Fruit fly (Drosophila melanogaster) whole organism, prepupa: ENCODE data around the gene CG3407.

Experiments used
- CG10631 ChIP-seq: fragments of 200-800 bp; sonication (Bioruptor generic); optimal IDR thresholded peaks from 2 replicates; lab custom pipeline; 2016; ENCODE audit warnings: missing biosample characterization, missing genetic modification characterization
- CG15336 ChIP-seq: fragments of 200-800 bp; sonication (Bioruptor generic); IDR thresholded peaks from 2 replicates; pipeline ENCODE4 v1.3.6; 2022; ENCODE audit warnings: missing biosample characterization, missing genetic modification characterization
- CG16779 ChIP-seq: fragments of 200-800 bp; sonication (Bioruptor generic); optimal IDR thresholded peaks from 3 replicates; lab custom pipeline; 2017; ENCODE audit warnings: missing biosample characterization, mild to moderate bottlenecking, missing genetic modification characterization
- CG3919 ChIP-seq: fragments of 200-800 bp; sonication (Bioruptor generic); optimal IDR thresholded peaks from 3 replicates; lab custom pipeline; 2016; ENCODE audit warnings: missing biosample characterization, missing genetic modification characterization
- CG6276 ChIP-seq: fragments of 200-800 bp; sonication (Bioruptor generic); optimal IDR thresholded peaks from 2 replicates; lab custom pipeline; 2017; ENCODE audit warnings: missing biosample characterization, mild to moderate bottlenecking, missing genetic modification characterization
- CG7368 ChIP-seq: fragments of 200-800 bp; sonication (Bioruptor generic); optimal IDR thresholded peaks from 3 replicates; lab custom pipeline; 2016; ENCODE audit warnings: missing biosample characterization, missing genetic modification characterization
- Ets96B ChIP-seq: fragments of 200-800 bp; optimal IDR thresholded peaks from 2 replicates; lab custom pipeline; 2019; ENCODE audit warnings: missing biosample characterization, mild to moderate bottlenecking, missing genetic modification characterization, moderate library complexity
- Hr4 ChIP-seq: fragments of 200-800 bp; sonication (Bioruptor generic); optimal IDR thresholded peaks from 3 replicates; lab custom pipeline; 2016; ENCODE audit warnings: missing biosample characterization, missing genetic modification characterization
- Met ChIP-seq: fragments of 200-800 bp; sonication (Bioruptor generic); optimal IDR thresholded peaks from 3 replicates; lab custom pipeline; 2016; ENCODE audit warnings: missing biosample characterization, missing genetic modification characterization
- cyc ChIP-seq: fragments of 200-800 bp; sonication (Bioruptor generic); optimal IDR thresholded peaks from 3 replicates; lab custom pipeline; 2016; ENCODE audit warnings: missing biosample characterization, missing genetic modification characterization
- lz ChIP-seq: fragments of 200-800 bp; sonication (Bioruptor generic); optimal IDR thresholded peaks from 3 replicates; lab custom pipeline; 2016; ENCODE audit warnings: missing biosample characterization, missing genetic modification characterization
- salr ChIP-seq, 2 experiments: fragments of 200-800 bp; sonication (Bioruptor generic); optimal IDR thresholded peaks; 3 replicates each; lab custom pipeline; 2016 to 2018; ENCODE audit warnings: missing biosample characterization in 2 of 2, missing genetic modification characterization in 2 of 2, mild to moderate bottlenecking in 1 of 2

DNA sequence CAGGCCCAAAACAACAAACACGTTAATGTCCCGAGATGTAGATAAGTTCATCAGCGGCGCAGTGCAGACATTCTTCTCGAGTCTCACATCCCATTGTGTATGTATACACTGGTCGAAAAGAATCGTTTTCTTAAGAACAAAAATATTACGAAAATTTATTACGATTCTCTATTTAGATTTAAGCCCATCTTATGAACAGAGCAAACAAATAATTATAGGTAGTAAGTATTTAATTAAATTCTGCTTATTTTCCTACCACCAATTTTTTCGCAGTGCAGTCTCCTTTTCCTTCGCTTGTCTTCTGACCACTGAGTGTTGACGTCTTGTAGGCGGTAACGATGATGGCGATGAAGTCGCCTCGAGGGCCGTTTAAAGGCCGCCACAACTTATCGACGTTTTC is 48.2 kb upstream of the CG3407 start:
- TF ChIP-seq CG16779: no peak
- no peak for TF ChIP-seq Met (GFP tag; lab: Kevin White, UChicago)
- no peak for TF ChIP-seq CG10631
- no peak for TF ChIP-seq CG15336 (GFP tag; lab: Robert Waterston, UW)
- TF ChIP-seq cyc (GFP tag; lab: Kevin White, UChicago): peak; percentile 53
- TF ChIP-seq Ets96B (tag; lab: Kevin White, UChicago): peak; percentile 59
- no peak for TF ChIP-seq Hr4 (GFP tag; lab: Kevin White, UChicago)
- peak in 1 of 2 experiments; percentile 38 for TF ChIP-seq salr (GFP tag; optimal IDR thresholded peaks at IDR 0.05; lab: Kevin White, UChicago)
- TF ChIP-seq CG6276 (GFP tag; lab: Kevin White, UChicago): no peak
- peak; percentile 63 for TF ChIP-seq lz (GFP tag; lab: Kevin White, UChicago)
- no peak for TF ChIP-seq CG3919 (GFP tag; lab: Kevin White, UChicago)
- TF ChIP-seq CG7368 (GFP tag; lab: Kevin White, UChicago): no peak
